Worm (Caenorhabditis elegans) whole organism, midembryonic: ENCODE results near the gene str-23.

Experiments
- T22C8.4 ChIP-seq: fragments of 200-800 bp; sonication (Bioruptor generic); IDR thresholded peaks from 2 replicates; pipeline ENCODE4 v1.3.6; 2022; ENCODE audit warnings: missing genetic modification characterization, missing compliant biosample characterization
- cog-1 ChIP-seq: sonication (generic microtip); optimal IDR thresholded peaks from 2 replicates; lab custom pipeline; 2016; ENCODE audit warnings: missing genetic modification characterization, missing compliant biosample characterization
- klf-2 ChIP-seq: fragments of 200-800 bp; sonication (Bioruptor generic); conservative IDR thresholded peaks from 2 replicates; pipeline ENCODE4 v1.3.6; 2022; ENCODE audit warnings: missing genetic modification reagents, missing genetic modification characterization, missing compliant biosample characterization
- med-1 ChIP-seq: sonication (generic microtip); optimal IDR thresholded peaks from 2 replicates; lab custom pipeline; 2017; ENCODE audit warnings: missing genetic modification characterization, mild to moderate bottlenecking, missing compliant biosample characterization, antibody characterized with exemption, missing genetic modification reagents; ENCODE audit not compliant: insufficient read depth
- ref-1 ChIP-seq: fragments of 200-800 bp; sonication (Bioruptor generic); conservative IDR thresholded peaks from 2 replicates; pipeline ENCODE4 v1.3.6; 2022; ENCODE audit warnings: missing genetic modification reagents, missing genetic modification characterization, missing compliant biosample characterization
- tab-1 ChIP-seq: fragments of 200-800 bp; sonication (Bioruptor generic); IDR thresholded peaks from 2 replicates; pipeline ENCODE4 v1.3.6; 2022; ENCODE audit warnings: missing genetic modification characterization, missing compliant biosample characterization
- ztf-23 ChIP-seq: fragments of 200-800 bp; sonication (Bioruptor generic); IDR thresholded peaks from 2 replicates; pipeline ENCODE4 v1.3.6; 2022; ENCODE audit warnings: missing genetic modification reagents, missing genetic modification characterization, missing compliant biosample characterization
- ztf-29 ChIP-seq: fragments of 200-800 bp; sonication (Bioruptor generic); IDR thresholded peaks from 2 replicates; pipeline ENCODE4 v1.3.6; 2022; ENCODE audit warnings: missing genetic modification reagents, missing genetic modification characterization, missing compliant biosample characterization

The str-23 gene

DNA sequence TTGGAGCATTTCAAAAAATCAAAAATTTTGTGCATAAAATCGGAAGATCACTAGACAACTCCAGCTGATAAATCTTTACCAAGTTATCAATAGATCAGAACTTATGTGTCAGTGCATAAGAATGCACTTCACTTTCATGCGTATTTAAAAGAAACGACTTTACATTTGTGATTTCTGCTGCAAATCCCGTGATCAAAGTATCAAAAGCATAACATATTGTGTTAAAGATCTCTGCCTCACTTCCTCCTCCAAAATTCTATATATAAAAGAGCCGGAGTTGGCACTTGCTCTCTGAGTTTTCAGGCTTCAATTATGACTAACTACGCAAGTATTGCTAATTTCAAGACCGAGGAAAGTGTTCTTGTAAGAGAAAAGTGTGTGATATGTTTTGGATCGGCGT lies 49.0 kb downstream of the str-23 start, which contains the start of gene nhr-198:
nhr-198 (plus strand) TSS at position 313 of the 400 bp plus-strand sequence.
- TF ChIP-seq med-1 (GFP tag; lab: Kevin White, UChicago) (no peak), ztf-29 (GFP tag; lab: Robert Waterston, UW) (no peak), ref-1 (GFP tag; lab: Robert Waterston, UW) (no peak), cog-1 (no peak), klf-2 (GFP tag; lab: Robert Waterston, UW) (no peak), T22C8.4 (GFP tag; lab: Robert Waterston, UW) (no peak), ztf-23 (GFP tag; lab: Robert Waterston, UW) (no peak), tab-1 (GFP tag; lab: Robert Waterston, UW) (no peak)
